Fruit fly (Drosophila melanogaster): ENCODE results near the gene CG18549.

dm6 chr3R:12459879-12460522 is 10.9 kb downstream of the CG18549 start, which contains the start of the genes CG5961 and Polr3C:
- no peak for TF ChIP-seq rn (GFP tag; IDR thresholded peaks at IDR 0.05)
- no peak for TF ChIP-seq Pif1A (GFP tag; optimal IDR thresholded peaks at IDR 0.05)
- TF ChIP-seq CG15710 (tag; optimal IDR thresholded peaks at IDR 0.05): no peak
- no peak for TF ChIP-seq gl (tag; optimal IDR thresholded peaks at IDR 0.05)
- no peak for TF ChIP-seq Ets98B (GFP tag; IDR thresholded peaks at IDR 0.05)
- no peak for TF ChIP-seq EcR (GFP tag; optimal IDR thresholded peaks at IDR 0.05)
- no peak for TF ChIP-seq CG17806 (tag; optimal IDR thresholded peaks at IDR 0.05)
- TF ChIP-seq CG4496 (GFP tag; IDR thresholded peaks at IDR 0.05): no peak
- no peak for TF ChIP-seq CG9948 (tag; optimal IDR thresholded peaks at IDR 0.05)
